Fruit fly (Drosophila melanogaster): Measurements from ENCODE around the gene CG34247.

Gene CG34247

dm6 chr3L:16289067-16289466, 27.7 kb upstream of the CG34247 start (continued):
- TF ChIP-seq luna (GFP tag; optimal IDR thresholded peaks at IDR 0.05) (no peak), CoRest (tag; optimal IDR thresholded peaks at IDR 0.05) (peak; percentile 20), Fer1 (GFP tag; optimal IDR thresholded peaks at IDR 0.05) (no peak), CG43689 (GFP tag; IDR thresholded peaks at IDR 0.05) (no peak), CG11247 (GFP tag; IDR thresholded peaks at IDR 0.05) (no peak), Atf6 (GFP tag; IDR thresholded peaks at IDR 0.05) (peak; percentile 38; the same call in 1 of the 2 replicates), zf30C (GFP tag; optimal IDR thresholded peaks at IDR 0.05) (no peak), Nf-YC (tag; optimal IDR thresholded peaks at IDR 0.05) (no peak), dmrt99B (tag; optimal IDR thresholded peaks at IDR 0.05) (peak; percentile 43), CG13424 (tag; optimal IDR thresholded peaks at IDR 0.05) (peak; percentile 41), sens-2 (GFP tag; IDR thresholded peaks at IDR 0.05) (no peak), CG12155 (GFP tag; optimal IDR thresholded peaks at IDR 0.05) (peak; percentile 3), ttk (GFP tag; IDR thresholded peaks at IDR 0.05) (0 out of 2 replicates have a peak, but pooled peaks have one; percentile 11), CG11398 (GFP tag; optimal IDR thresholded peaks at IDR 0.05) (no peak), CG7987 (GFP tag; optimal IDR thresholded peaks at IDR 0.05) (no peak), CG17328 (GFP tag; IDR thresholded peaks at IDR 0.05) (peak; percentile 44; the same call in 1 of the 2 replicates), fd3F (GFP tag; optimal IDR thresholded peaks at IDR 0.05) (peak; percentile 36), CG13287 (GFP tag; IDR thresholded peaks at IDR 0.05; ENCODE audit: partially characterized antibody) (no peak), CG4730 (GFP tag; IDR thresholded peaks at IDR 0.05) (peak; percentile 50; the same call in 1 of the 2 replicates), CG4707 (GFP tag; optimal IDR thresholded peaks at IDR 0.05) (no peak), Usf (GFP tag; optimal IDR thresholded peaks at IDR 0.05) (no peak), CG17912 (GFP tag; optimal IDR thresholded peaks at IDR 0.05) (no peak), CG11093 (GFP tag; IDR thresholded peaks at IDR 0.05) (no peak), CG31388 (GFP tag; optimal IDR thresholded peaks at IDR 0.05) (no peak), CG32772 (GFP tag; IDR thresholded peaks at IDR 0.05) (0 out of 2 replicates have a peak, but pooled peaks have one; percentile 25), CG14860 (GFP tag; IDR thresholded peaks at IDR 0.05; ENCODE audit: partially characterized antibody) (no peak), ssp (GFP tag; IDR thresholded peaks at IDR 0.05) (no peak), CG31441 (GFP tag; IDR thresholded peaks at IDR 0.05) (no peak), grau (tag; optimal IDR thresholded peaks at IDR 0.05) (no peak), Ets97D (GFP tag; optimal IDR thresholded peaks at IDR 0.05) (no peak), CG2712 (tag; optimal IDR thresholded peaks at IDR 0.05) (no peak), sc (optimal IDR thresholded peaks at IDR 0.05) (no peak), sc (GFP tag; optimal IDR thresholded peaks at IDR 0.05) (no peak), CG3407 (GFP tag; optimal IDR thresholded peaks at IDR 0.05) (no peak), CG2889 (GFP tag; IDR thresholded peaks at IDR 0.05) (no peak), CG10267 (tag; optimal IDR thresholded peaks at IDR 0.05) (no peak), Xrp1 (GFP tag; IDR thresholded peaks at IDR 0.05) (no peak), Sry-β (GFP tag; optimal IDR thresholded peaks at IDR 0.05) (no peak), CG10543 (GFP tag; optimal IDR thresholded peaks at IDR 0.05) (no peak), abd-A (tag; optimal IDR thresholded peaks at IDR 0.05) (no peak), caup (GFP tag; optimal IDR thresholded peaks at IDR 0.05; ENCODE audit: severe bottlenecking) (no peak), repo (GFP tag; optimal IDR thresholded peaks at IDR 0.05) (no peak), HLH54F (GFP tag; optimal IDR thresholded peaks at IDR 0.05) (no peak), stwl (tag; optimal IDR thresholded peaks at IDR 0.05) (no peak), CG15269 (tag; optimal IDR thresholded peaks at IDR 0.05) (peak; percentile 67)
